Worm (Caenorhabditis elegans): ENCODE data around the gene irld-51.

Gene irld-51

ce11 chrII:2952629-2953028 is at the start of gene irld-51:
Gene irld-51, minus strand, starts transcription at chrII:2952729.
- TF ChIP-seq daf-16 (GFP tag; optimal IDR thresholded peaks at IDR 0.05) (no peak), daf-16 (tag; optimal IDR thresholded peaks at IDR 0.05) (no peak), Y48G9A.11 (GFP tag; IDR thresholded peaks at IDR 0.05) (no peak), F10B5.3 (tag; optimal IDR thresholded peaks at IDR 0.05) (no peak), unc-39 (tag; optimal IDR thresholded peaks at IDR 0.05) (no peak)

ce11 chrII:3002211-3002610 is 49.7 kb upstream of the irld-51 start, which contains the start of gene lido-10:
Gene lido-10, plus strand, starts transcription at chrII:3002511.
- no peak for TF ChIP-seq mxl-3 (GFP tag; optimal IDR thresholded peaks at IDR 0.05)
- no peak for TF ChIP-seq nhr-77 (tag; optimal IDR thresholded peaks at IDR 0.05)
- no peak for TF ChIP-seq dmd-6 (GFP tag; IDR thresholded peaks at IDR 0.05)
- no peak for TF ChIP-seq egl-43 (GFP tag; IDR thresholded peaks at IDR 0.05)
- no peak for TF ChIP-seq nhr-28 (tag; optimal IDR thresholded peaks at IDR 0.05)
- no peak for TF ChIP-seq Y48G9A.11 (GFP tag; IDR thresholded peaks at IDR 0.05)
- TF ChIP-seq lin-39 (tag; optimal IDR thresholded peaks at IDR 0.05): no peak
- TF ChIP-seq dmd-8 (GFP tag; IDR thresholded peaks at IDR 0.05): no peak
- TF ChIP-seq nhr-111 (GFP tag; optimal IDR thresholded peaks at IDR 0.05): no peak
- TF ChIP-seq gei-8 (GFP tag; optimal IDR thresholded peaks at IDR 0.05): no peak
- no peak for TF ChIP-seq F26F4.8 (GFP tag; conservative IDR thresholded peaks at IDR 0.05)
- no peak for TF ChIP-seq dpl-1 (GFP tag; optimal IDR thresholded peaks at IDR 0.05)
- TF ChIP-seq hlh-11 (tag; optimal IDR thresholded peaks at IDR 0.05): no peak
- TF ChIP-seq zfp-2 (tag; optimal IDR thresholded peaks at IDR 0.05): no peak

- TF ChIP-seq duxl-1 (tag; optimal IDR thresholded peaks at IDR 0.05; ENCODE audit: poor library complexity) (peak; percentile 38), hlh-30 (tag; optimal IDR thresholded peaks at IDR 0.05; ENCODE audit: insufficient read depth) (no peak), F49E8.2 (tag; optimal IDR thresholded peaks at IDR 0.05; ENCODE audit: borderline replicate concordance) (no peak), F26F4.8 (GFP tag; conservative IDR thresholded peaks at IDR 0.05) (no peak), set-16 (GFP tag; IDR thresholded peaks at IDR 0.05) (peak; percentile 67), nhr-28 (tag; optimal IDR thresholded peaks at IDR 0.05) (no peak), dmd-8 (GFP tag; IDR thresholded peaks at IDR 0.05) (0 out of 2 replicates have a peak, but pooled peaks have one; percentile 4), ceh-28 (tag; optimal IDR thresholded peaks at IDR 0.05) (no peak), nhr-42 (GFP tag; IDR thresholded peaks at IDR 0.05) (no peak), spr-3 (GFP tag; optimal IDR thresholded peaks at IDR 0.05) (no peak)
These were observed 48.2 kb upstream of the irld-51 start, which contains the start of gene lido-9 for ce11 chrII:3000535-3001264. Gene lido-9, plus strand, starts transcription at chrII:3000768.

- no peak for TF ChIP-seq hlh-11 (tag; optimal IDR thresholded peaks at IDR 0.05)
- peak; percentile 16 for TF ChIP-seq duxl-1 (tag; optimal IDR thresholded peaks at IDR 0.05; ENCODE audit: poor library complexity)
- no peak for TF ChIP-seq dmd-8 (GFP tag; IDR thresholded peaks at IDR 0.05)
These were observed 45.4 kb upstream of the irld-51 start for ce11 chrII:2997828-2998441.

ce11 chrII:2996721-2997120 is 44.2 kb upstream of the irld-51 start, which contains the start of gene lido-8:
Gene lido-8, plus strand, starts transcription at chrII:2997021.
- TF ChIP-seq ztf-7 (tag; optimal IDR thresholded peaks at IDR 0.05) (no peak), egl-43 (GFP tag; IDR thresholded peaks at IDR 0.05) (no peak), gei-8 (GFP tag; optimal IDR thresholded peaks at IDR 0.05) (no peak), aha-1 (tag) (peak; percentile 52), rbr-2 (tag; optimal IDR thresholded peaks at IDR 0.05) (no peak)
